Worm (Caenorhabditis elegans) whole organism, L4 larva: ENCODE measurements around the gene F47B8.10.

Source experiments
- F10B5.3 ChIP-seq: sonication (generic microtip); optimal IDR thresholded peaks from 2 replicates; lab custom pipeline; 2016; ENCODE audit warnings: mild to moderate bottlenecking, missing genetic modification characterization, missing compliant biosample characterization
- F26F4.8 ChIP-seq: fragments of 200-800 bp; sonication (Bioruptor generic); conservative IDR thresholded peaks from 2 replicates; pipeline ENCODE4 v1.3.6; 2022; ENCODE audit warnings: missing genetic modification characterization, missing compliant biosample characterization
- F44E2.7 ChIP-seq: fragments of 200-800 bp; sonication (Bioruptor generic); IDR thresholded peaks from 2 replicates; pipeline ENCODE4 v2.1.2; 2022; ENCODE audit warnings: missing genetic modification characterization, missing compliant biosample characterization
- F49E8.2 ChIP-seq: sonication (generic microtip); optimal IDR thresholded peaks from 2 replicates; lab custom pipeline; 2016; ENCODE audit warnings: missing compliant biosample characterization, mild to moderate bottlenecking, missing genetic modification characterization, borderline replicate concordance
- R02D3.7 ChIP-seq: fragments of 150-350 bp; sonication (generic microtip); optimal IDR thresholded peaks from 3 replicates; lab custom pipeline; 2014; ENCODE audit warnings: missing biosample characterization, missing genetic modification characterization
- T26A8.4 ChIP-seq: fragments of 200-800 bp; sonication (Bioruptor generic); IDR thresholded peaks from 2 replicates; pipeline ENCODE4 v1.3.6; 2022; ENCODE audit warnings: missing genetic modification characterization, missing compliant biosample characterization
- Y48G9A.11 ChIP-seq: fragments of 200-800 bp; sonication (Bioruptor generic); IDR thresholded peaks from 2 replicates; pipeline ENCODE4 v1.3.6; 2022; ENCODE audit warnings: missing genetic modification reagents, missing genetic modification characterization, missing compliant biosample characterization
- Y75B8A.6 ChIP-seq: fragments of 200-800 bp; sonication (Bioruptor generic); IDR thresholded peaks from 2 replicates; pipeline ENCODE4 v1.3.6; 2022; ENCODE audit warnings: missing genetic modification reagents, missing genetic modification characterization, missing compliant biosample characterization
- aha-1 ChIP-seq: fragments of 150-350 bp; peaks from one replicate; lab custom pipeline; 2014; ENCODE audit warnings: missing biosample characterization, missing genetic modification characterization
- aly-2 ChIP-seq: sonication (generic microtip); optimal IDR thresholded peaks from 2 replicates; lab custom pipeline; 2018; ENCODE audit warnings: missing biosample characterization, missing genetic modification characterization
- arid-1 ChIP-seq: fragments of 200-800 bp; sonication (Bioruptor generic); conservative IDR thresholded peaks from 2 replicates; pipeline ENCODE4 v1.3.6; 2022; ENCODE audit warnings: missing genetic modification reagents, missing genetic modification characterization, missing compliant biosample characterization
- ceh-62 ChIP-seq: sonication (generic microtip); optimal IDR thresholded peaks from 2 replicates; lab custom pipeline; 2017; ENCODE audit warnings: missing biosample characterization, missing genetic modification characterization
- ceh-82 ChIP-seq: sonication (generic microtip); optimal IDR thresholded peaks from 2 replicates; lab custom pipeline; 2017; ENCODE audit warnings: missing biosample characterization, missing genetic modification characterization
- ces-1 ChIP-seq: fragments of 150-350 bp; sonication (generic microtip); optimal IDR thresholded peaks from 4 replicates; lab custom pipeline; 2014; ENCODE audit warnings: missing biosample characterization, missing genetic modification reagents, missing genetic modification characterization
- ctbp-1 ChIP-seq: fragments of 200-800 bp; sonication (Bioruptor generic); IDR thresholded peaks from 2 replicates; pipeline ENCODE4 v1.3.6; 2022; ENCODE audit warnings: missing genetic modification reagents, missing genetic modification characterization, missing compliant biosample characterization
- daf-19 ChIP-seq: fragments of 200-800 bp; sonication (Bioruptor generic); conservative IDR thresholded peaks from 2 replicates; pipeline ENCODE4 v1.3.6; 2022; ENCODE audit warnings: missing genetic modification characterization, missing compliant biosample characterization
- daf-8 ChIP-seq: fragments of 200-800 bp; sonication (Bioruptor generic); IDR thresholded peaks from 2 replicates; pipeline ENCODE4 v1.3.6; 2022; ENCODE audit warnings: missing genetic modification characterization, missing compliant biosample characterization
- dmd-8 ChIP-seq: fragments of 200-800 bp; sonication (Bioruptor generic); IDR thresholded peaks from 2 replicates; pipeline ENCODE4 v1.3.6; 2022; ENCODE audit warnings: missing genetic modification characterization, missing compliant biosample characterization
- duxl-1 ChIP-seq: sonication (generic microtip); optimal IDR thresholded peaks from 2 replicates; lab custom pipeline; 2016; ENCODE audit warnings: mild to moderate bottlenecking, missing genetic modification characterization, moderate library complexity, missing compliant biosample characterization; ENCODE audit not compliant: poor library complexity
- dve-1 ChIP-seq: sonication (generic microtip); optimal IDR thresholded peaks from 2 replicates; lab custom pipeline; 2017; ENCODE audit warnings: antibody characterized with exemption, mild to moderate bottlenecking, missing genetic modification characterization, missing compliant biosample characterization; ENCODE audit not compliant: insufficient read depth
- egl-27 ChIP-seq: sonication (generic microtip); optimal IDR thresholded peaks from 3 replicates; lab custom pipeline; 2017; ENCODE audit warnings: missing biosample characterization, missing genetic modification reagents, missing genetic modification characterization
- egl-43 ChIP-seq: fragments of 200-800 bp; sonication (Bioruptor generic); IDR thresholded peaks from 2 replicates; pipeline ENCODE4 v1.3.6; 2022; ENCODE audit warnings: missing genetic modification reagents, missing genetic modification characterization, missing compliant biosample characterization
- fos-1 ChIP-seq: fragments of 150-350 bp; optimal IDR thresholded peaks from 2 replicates; lab custom pipeline; 2014; ENCODE audit warnings: missing biosample characterization, missing genetic modification characterization
- hlh-11 ChIP-seq: fragments of 200-800 bp; sonication (Bioruptor generic); optimal IDR thresholded peaks from 2 replicates; lab custom pipeline; 2018; ENCODE audit warnings: mild to moderate bottlenecking, missing genetic modification characterization, missing compliant biosample characterization
- jun-1 ChIP-seq: fragments of 150-350 bp; optimal IDR thresholded peaks from 2 replicates; lab custom pipeline; 2014; ENCODE audit warnings: missing biosample characterization, missing genetic modification reagents, missing genetic modification characterization
- lim-7 ChIP-seq: fragments of 200-800 bp; sonication (Bioruptor generic); IDR thresholded peaks from 2 replicates; pipeline ENCODE4 v1.3.6; 2022; ENCODE audit warnings: missing genetic modification characterization, missing compliant biosample characterization
- lsy-2 ChIP-seq, 2 experiments: fragments of 150-350 bp in 1 of 2; sonication (generic microtip) in 1 of 2; optimal IDR thresholded peaks; 2 replicates each; lab custom pipeline; 2014 to 2017; ENCODE audit warnings: missing biosample characterization in 2 of 2, missing genetic modification characterization in 2 of 2
- mxl-3 ChIP-seq: fragments of 200-800 bp; sonication (Bioruptor generic); optimal IDR thresholded peaks from 2 replicates; lab custom pipeline; 2018; ENCODE audit warnings: mild to moderate bottlenecking, missing genetic modification characterization, missing compliant biosample characterization
- nhr-11 ChIP-seq: fragments of 150-350 bp; optimal IDR thresholded peaks from 2 replicates; lab custom pipeline; 2014; ENCODE audit warnings: missing biosample characterization, missing genetic modification characterization
- nhr-25 ChIP-seq: sonication (generic microtip); optimal IDR thresholded peaks from 2 replicates; lab custom pipeline; 2017; ENCODE audit warnings: missing genetic modification characterization, mild to moderate bottlenecking, missing compliant biosample characterization, antibody characterized with exemption, moderate library complexity, borderline replicate concordance; ENCODE audit not compliant: insufficient read depth
- nhr-28 ChIP-seq: fragments of 150-350 bp; optimal IDR thresholded peaks from 2 replicates; lab custom pipeline; 2014; ENCODE audit warnings: missing biosample characterization, missing genetic modification characterization
- nhr-42 ChIP-seq: fragments of 200-800 bp; sonication (Bioruptor generic); IDR thresholded peaks from 2 replicates; pipeline ENCODE4 v1.3.6; 2022; ENCODE audit warnings: missing genetic modification characterization, missing compliant biosample characterization
- nhr-77 ChIP-seq: fragments of 150-350 bp; optimal IDR thresholded peaks from 2 replicates; lab custom pipeline; 2014; ENCODE audit warnings: missing biosample characterization, missing genetic modification characterization
- pha-4 ChIP-seq, 2 experiments: fragments of 150-350 bp in 1 of 2; fragments of 200-800 bp in 1 of 2; sonication (Bioruptor generic) in 1 of 2; IDR thresholded peaks in 1 of 2; optimal IDR thresholded peaks in 1 of 2; 2 replicates each; pipeline versions ENCODE4 v1.3.6 to Lab custom; 2014 to 2022; ENCODE audit warnings: missing genetic modification characterization in 2 of 2, missing genetic modification reagents in 2 of 2, missing biosample characterization in 1 of 2, missing compliant biosample characterization in 1 of 2
- pqm-1 ChIP-seq: sonication (generic microtip); optimal IDR thresholded peaks from 2 replicates; lab custom pipeline; 2017; ENCODE audit warnings: missing biosample characterization, missing genetic modification characterization
- set-16 ChIP-seq: fragments of 200-800 bp; sonication (Bioruptor generic); IDR thresholded peaks from 2 replicates; pipeline ENCODE4 v1.3.6; 2022; ENCODE audit warnings: missing genetic modification reagents, missing genetic modification characterization, missing compliant biosample characterization
- snpc-1.2 ChIP-seq: fragments of 200-800 bp; sonication (Bioruptor generic); IDR thresholded peaks from 2 replicates; pipeline ENCODE4 v1.3.6; 2022; ENCODE audit warnings: missing genetic modification reagents, missing genetic modification characterization, missing compliant biosample characterization
- snpc-4 ChIP-seq: fragments of 150-350 bp; optimal IDR thresholded peaks from 2 replicates; lab custom pipeline; 2014; ENCODE audit warnings: missing biosample characterization, missing genetic modification characterization
- spr-1 ChIP-seq: sonication (generic microtip); optimal IDR thresholded peaks from 2 replicates; lab custom pipeline; 2016; ENCODE audit warnings: mild to moderate bottlenecking, missing genetic modification characterization, missing compliant biosample characterization
- spr-3 ChIP-seq: fragments of 200-800 bp; sonication (Bioruptor generic); optimal IDR thresholded peaks from 2 replicates; lab custom pipeline; 2018; ENCODE audit warnings: mild to moderate bottlenecking, missing genetic modification characterization, missing compliant biosample characterization
- tra-1 ChIP-seq: fragments of 200-800 bp; sonication (Bioruptor generic); IDR thresholded peaks from 2 replicates; pipeline ENCODE4 v1.3.6; 2022; ENCODE audit warnings: missing genetic modification reagents, missing genetic modification characterization, missing compliant biosample characterization
- unc-130 ChIP-seq: sonication (generic microtip); optimal IDR thresholded peaks from 2 replicates; lab custom pipeline; 2016; ENCODE audit warnings: missing genetic modification reagents, missing genetic modification characterization, missing compliant biosample characterization
- unc-62 ChIP-seq, 3 experiments: fragments of 150-350 bp in 1 of 3; sonication (generic microtip); optimal IDR thresholded peaks in 2 of 3; peaks in 1 of 3; 1 replicate in 1 of 3; 2 replicates in 2 of 3; lab custom pipeline; 2014 to 2017; ENCODE audit warnings: missing biosample characterization in 3 of 3, missing genetic modification characterization in 3 of 3, missing genetic modification reagents in 3 of 3, missing genotype in 1 of 3
- zag-1 ChIP-seq: fragments of 150-350 bp; optimal IDR thresholded peaks from 2 replicates; lab custom pipeline; 2014; ENCODE audit warnings: missing biosample characterization, missing genetic modification characterization
- zfp-3 ChIP-seq: fragments of 200-800 bp; sonication (Bioruptor generic); conservative IDR thresholded peaks from 2 replicates; pipeline ENCODE4 v1.3.6; 2022; ENCODE audit warnings: missing genetic modification reagents, missing genetic modification characterization, missing compliant biosample characterization
- zip-2 ChIP-seq: fragments of 150-350 bp; optimal IDR thresholded peaks from 2 replicates; lab custom pipeline; 2014; ENCODE audit warnings: missing biosample characterization, missing genetic modification characterization

The F47B8.10 gene

DNA sequence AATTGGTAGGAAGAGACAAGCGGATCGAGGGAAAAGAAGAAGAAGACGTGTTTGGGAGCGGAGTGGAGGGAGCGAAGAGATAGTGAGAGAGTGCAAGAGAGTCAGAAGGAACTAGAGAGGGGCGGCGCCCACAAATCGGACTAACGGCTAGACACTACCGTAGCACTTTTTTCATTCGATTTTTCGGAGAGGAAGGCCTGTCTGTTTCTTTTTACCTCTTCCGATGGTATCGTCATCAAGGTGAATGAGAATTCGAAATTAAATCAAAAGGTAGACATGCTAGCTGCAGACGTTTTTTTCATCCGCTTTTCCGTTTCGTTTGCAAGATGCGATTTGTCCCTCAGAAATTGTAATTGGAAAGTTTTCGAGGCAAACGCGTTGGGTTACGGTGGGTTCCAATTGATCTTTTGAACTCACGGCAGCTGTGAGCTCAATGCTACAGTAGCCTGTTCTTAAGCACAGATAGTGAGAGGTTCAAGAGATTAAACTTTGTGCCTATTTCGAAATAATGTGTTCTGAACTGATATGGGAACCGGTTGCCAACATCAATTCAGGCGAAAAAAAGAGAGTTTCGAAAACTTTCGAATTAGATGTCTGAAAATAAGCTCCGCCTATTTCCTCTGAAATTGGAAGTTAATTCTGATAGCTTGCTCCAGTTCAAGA lies 22.9 kb downstream of the F47B8.10 start (continued):
- TF ChIP-seq ces-1 (GFP tag; lab: Kevin White, UChicago), result no peak
- TF ChIP-seq Y75B8A.6 (GFP tag; lab: Robert Waterston, UW), result no peak
- TF ChIP-seq mxl-3 (GFP tag; lab: Kevin White, UChicago), result peak; percentile 52
- TF ChIP-seq dve-1, result peak; percentile 7
- peak; percentile 9 for TF ChIP-seq duxl-1
- peak; percentile 51 to 88 for TF ChIP-seq lsy-2 (tag; optimal IDR thresholded peaks at IDR 0.05; lab: Kevin White, UChicago)
- TF ChIP-seq spr-1 (tag; lab: Kevin White, UChicago), result no peak
- TF ChIP-seq dmd-8 (GFP tag; lab: Robert Waterston, UW), result no peak
- peak; percentile 58 for TF ChIP-seq hlh-11
- peak; percentile 44; the same call in 1 of the 2 replicates for TF ChIP-seq pha-4 (GFP tag; IDR thresholded peaks at IDR 0.05; lab: Robert Waterston, UW)
- TF ChIP-seq pha-4 (tag; optimal IDR thresholded peaks at IDR 0.05; lab: Kevin White, UChicago), result no peak
- TF ChIP-seq unc-62 (GFP tag; optimal IDR thresholded peaks at IDR 0.05 in 1 of 2; lab: Kevin White, UChicago), result peak in 1 of 2 experiments; percentile 44
- TF ChIP-seq unc-62 (tag; optimal IDR thresholded peaks at IDR 0.05; lab: Kevin White, UChicago), result no peak
- TF ChIP-seq F26F4.8, result no peak
- peak; percentile 96 for TF ChIP-seq nhr-25
- no peak for TF ChIP-seq spr-3 (GFP tag; lab: Kevin White, UChicago)
- TF ChIP-seq jun-1 (tag; lab: Kevin White, UChicago), result no peak
- no peak for TF ChIP-seq unc-130 (GFP tag; lab: Kevin White, UChicago)
- TF ChIP-seq ctbp-1 (GFP tag; lab: Robert Waterston, UW), result no peak
- TF ChIP-seq zip-2, result no peak
- TF ChIP-seq lim-7 (GFP tag; lab: Robert Waterston, UW), result no peak
- no peak for TF ChIP-seq fos-1 (tag; lab: Kevin White, UChicago)
- no peak for TF ChIP-seq pqm-1 (tag; lab: Kevin White, UChicago)
- TF ChIP-seq egl-27 (tag; lab: Kevin White, UChicago), result no peak
- no peak for TF ChIP-seq arid-1 (GFP tag; lab: Robert Waterston, UW)
- TF ChIP-seq nhr-11 (tag; lab: Kevin White, UChicago), result no peak
- no peak for TF ChIP-seq snpc-1.2 (GFP tag; lab: Robert Waterston, UW)
- peak; percentile 25; the same call in 1 of the 2 replicates for TF ChIP-seq T26A8.4 (GFP tag; lab: Robert Waterston, UW)
- no peak for TF ChIP-seq F10B5.3 (tag; lab: Kevin White, UChicago)
- TF ChIP-seq nhr-28 (tag; lab: Kevin White, UChicago), result peak; percentile 26
- TF ChIP-seq R02D3.7, result no peak
- 0 out of 2 replicates have a peak, but pooled peaks have one; percentile 8 for TF ChIP-seq zfp-3 (GFP tag; lab: Robert Waterston, UW)
- peak; percentile 98 for TF ChIP-seq aha-1 (tag; lab: Kevin White, UChicago)
- TF ChIP-seq nhr-42 (GFP tag; lab: Robert Waterston, UW), result no peak
- no peak for TF ChIP-seq tra-1 (GFP tag; lab: Robert Waterston, UW)
- peak; percentile 38; the same call in 1 of the 2 replicates for TF ChIP-seq set-16 (GFP tag; lab: Robert Waterston, UW)
- no peak for TF ChIP-seq Y48G9A.11 (GFP tag; lab: Robert Waterston, UW)
- TF ChIP-seq F44E2.7 (GFP tag; lab: Robert Waterston, UW), result no peak
- TF ChIP-seq snpc-4 (tag; lab: Kevin White, UChicago), result no peak
- no peak for TF ChIP-seq daf-8 (GFP tag; lab: Robert Waterston, UW)
- peak; percentile 68; the same call in 1 of the 2 replicates for TF ChIP-seq daf-19 (GFP tag; lab: Robert Waterston, UW)
- TF ChIP-seq ceh-82 (tag; lab: Kevin White, UChicago), result no peak
- TF ChIP-seq nhr-77 (tag; lab: Kevin White, UChicago), result no peak
- TF ChIP-seq ceh-62, result no peak
- no peak for TF ChIP-seq egl-43 (GFP tag; lab: Robert Waterston, UW)
- TF ChIP-seq zag-1 (tag; lab: Kevin White, UChicago), result no peak
- TF ChIP-seq aly-2, result no peak
- TF ChIP-seq F49E8.2 (tag; lab: Kevin White, UChicago), result no peak
